Fruit fly (Drosophila melanogaster) whole organism: ENCODE results near the gene ACXE.

Experiments
- CG8478 ChIP-seq: fragments of >200 bp; optimal IDR thresholded peaks from 2 replicates; lab custom pipeline; 2018; ENCODE audit warnings: inconsistent platforms
- Dll ChIP-seq: fragments of >200 bp; optimal IDR thresholded peaks from 2 replicates; lab custom pipeline; 2017
- pan ChIP-seq: fragments of >200 bp; optimal IDR thresholded peaks from 2 replicates; lab custom pipeline; 2017
- psq ChIP-seq: fragments of >200 bp; optimal IDR thresholded peaks from 2 replicates; lab custom pipeline; 2017
- usp ChIP-seq: fragments of >200 bp; optimal IDR thresholded peaks from 2 replicates; lab custom pipeline; 2017; ENCODE audit warnings: missing biosample characterization, missing genetic modification characterization, mixed read lengths

- no peak for TF ChIP-seq psq (lab: Kevin White, UChicago)
- TF ChIP-seq CG8478: no peak
- TF ChIP-seq usp: no peak
- no peak for TF ChIP-seq Dll (lab: Kevin White, UChicago)
- no peak for TF ChIP-seq pan
Measured at dm6 chr2L:12966290-12966689, 40.9 kb downstream of the ACXE start, which contains the start of gene CG16800.
